Fruit fly (Drosophila melanogaster) whole organism, embryonic: ENCODE results near the gene CG46397.

ENCODE experiments used
- B-H2 ChIP-seq: fragments of 200-800 bp; sonication (Bioruptor generic); optimal IDR thresholded peaks from 2 replicates; lab custom pipeline; 2018; ENCODE audit warnings: missing biosample characterization, mild to moderate bottlenecking, missing genetic modification characterization
- CG10147 ChIP-seq: fragments of 200-800 bp; sonication (Bioruptor generic); optimal IDR thresholded peaks from 2 replicates; lab custom pipeline; 2019; ENCODE audit warnings: missing biosample characterization, mild to moderate bottlenecking, missing genetic modification characterization, moderate library complexity
- CG10462 ChIP-seq: fragments of 200-800 bp; sonication (Bioruptor generic); optimal IDR thresholded peaks from 2 replicates; lab custom pipeline; 2016; ENCODE audit warnings: missing biosample characterization, missing genetic modification characterization
- CG10654 ChIP-seq: fragments of 200-800 bp; sonication (Bioruptor generic); optimal IDR thresholded peaks from 2 replicates; lab custom pipeline; 2016; ENCODE audit warnings: missing biosample characterization, missing genetic modification characterization
- CG11247 ChIP-seq: fragments of 200-800 bp; sonication (Bioruptor generic); IDR thresholded peaks from 2 replicates; pipeline ENCODE4 v1.3.6; 2022; ENCODE audit warnings: missing biosample characterization, missing genetic modification characterization
- CG11504 ChIP-seq: fragments of 200-800 bp; sonication (Bioruptor generic); optimal IDR thresholded peaks from 3 replicates; lab custom pipeline; 2019; ENCODE audit warnings: missing biosample characterization, mild to moderate bottlenecking, missing genetic modification characterization, moderate library complexity
- CG11560 ChIP-seq: fragments of 200-800 bp; sonication (Bioruptor generic); IDR thresholded peaks from 3 replicates; pipeline ENCODE4 v1.3.6; 2022; ENCODE audit warnings: missing biosample characterization, missing genetic modification characterization
- CG11696 ChIP-seq: fragments of 200-800 bp; sonication (Bioruptor generic); IDR thresholded peaks from 2 replicates; pipeline ENCODE4 v1.3.6; 2022; ENCODE audit warnings: missing biosample characterization, missing genetic modification characterization
- CG12104 ChIP-seq: fragments of 200-800 bp; sonication (Bioruptor generic); optimal IDR thresholded peaks from 3 replicates; lab custom pipeline; 2016; ENCODE audit warnings: missing biosample characterization, missing genetic modification characterization
- CG13775 ChIP-seq: fragments of 200-800 bp; sonication (Bioruptor generic); optimal IDR thresholded peaks from 3 replicates; lab custom pipeline; 2017; ENCODE audit warnings: missing biosample characterization, mild to moderate bottlenecking, missing genetic modification characterization
- CG15269 ChIP-seq: fragments of 200-800 bp; sonication (Bioruptor generic); optimal IDR thresholded peaks from 2 replicates; lab custom pipeline; 2018; ENCODE audit warnings: missing biosample characterization, mild to moderate bottlenecking, missing genetic modification characterization, moderate library complexity
- CG17802 ChIP-seq: fragments of 200-800 bp; sonication (Bioruptor generic); optimal IDR thresholded peaks from 2 replicates; lab custom pipeline; 2018; ENCODE audit warnings: missing biosample characterization, mild to moderate bottlenecking, missing genetic modification characterization, moderate library complexity
- CG18262 ChIP-seq: fragments of 200-800 bp; optimal IDR thresholded peaks from 3 replicates; lab custom pipeline; 2019; ENCODE audit warnings: missing biosample characterization, mild to moderate bottlenecking, missing genetic modification characterization, moderate library complexity
- CG2116 ChIP-seq: fragments of 200-800 bp; sonication (Bioruptor generic); optimal IDR thresholded peaks from 3 replicates; lab custom pipeline; 2018; ENCODE audit warnings: missing biosample characterization, mild to moderate bottlenecking, missing genetic modification characterization
- CG2202 ChIP-seq: fragments of 200-800 bp; sonication (Bioruptor generic); optimal IDR thresholded peaks from 2 replicates; lab custom pipeline; 2018; ENCODE audit warnings: missing biosample characterization, mild to moderate bottlenecking, missing genetic modification characterization
- CG2678 ChIP-seq: fragments of 200-800 bp; sonication (Bioruptor generic); optimal IDR thresholded peaks from 3 replicates; lab custom pipeline; 2019; ENCODE audit warnings: missing biosample characterization, mild to moderate bottlenecking, missing genetic modification characterization, moderate library complexity
- CG30431 ChIP-seq: fragments of 200-800 bp; sonication (Bioruptor generic); optimal IDR thresholded peaks from 2 replicates; lab custom pipeline; 2017; ENCODE audit warnings: missing biosample characterization, missing genetic modification characterization
- CG34224 ChIP-seq: fragments of 200-800 bp; sonication (Bioruptor generic); IDR thresholded peaks from 3 replicates; pipeline ENCODE4 v1.3.6; 2022; ENCODE audit warnings: missing biosample characterization, missing genetic modification characterization; ENCODE audit not compliant: partially characterized antibody
- CG43689 ChIP-seq: fragments of 200-800 bp; sonication (Bioruptor generic); IDR thresholded peaks from 2 replicates; pipeline ENCODE4 v1.3.6; 2022; ENCODE audit warnings: missing biosample characterization, missing genetic modification characterization
- CG6689 ChIP-seq: fragments of 200-800 bp; sonication (Bioruptor generic); IDR thresholded peaks from 2 replicates; pipeline ENCODE4 v1.3.6; 2022; ENCODE audit warnings: missing biosample characterization, missing genetic modification characterization
- CG7745 ChIP-seq: fragments of 200-800 bp; sonication (Bioruptor generic); optimal IDR thresholded peaks from 2 replicates; lab custom pipeline; 2018; ENCODE audit warnings: missing biosample characterization, mild to moderate bottlenecking, missing genetic modification characterization, moderate library complexity
- CG7839 ChIP-seq: fragments of 200-800 bp; sonication (Bioruptor generic); optimal IDR thresholded peaks from 3 replicates; lab custom pipeline; 2018; ENCODE audit warnings: missing biosample characterization, mild to moderate bottlenecking, missing genetic modification characterization, moderate library complexity
- CG8765 ChIP-seq: fragments of 200-800 bp; sonication (Bioruptor generic); IDR thresholded peaks from 2 replicates; pipeline ENCODE4 v1.3.6; 2022; ENCODE audit warnings: missing biosample characterization, missing genetic modification characterization
- CG9609 ChIP-seq: fragments of 200-800 bp; sonication (Bioruptor generic); optimal IDR thresholded peaks from 3 replicates; lab custom pipeline; 2016; ENCODE audit warnings: missing biosample characterization, missing genetic modification characterization
- CHES-1-like ChIP-seq: fragments of 200-800 bp; sonication (Bioruptor generic); optimal IDR thresholded peaks from 2 replicates; lab custom pipeline; 2016; ENCODE audit warnings: missing biosample characterization, missing genetic modification characterization
- Deaf1 ChIP-seq: fragments of 200-800 bp; optimal IDR thresholded peaks from 3 replicates; lab custom pipeline; 2019; ENCODE audit warnings: missing biosample characterization, mild to moderate bottlenecking, missing genetic modification characterization, moderate library complexity
- Drgx ChIP-seq: fragments of 200-800 bp; sonication (Bioruptor generic); IDR thresholded peaks from 2 replicates; pipeline ENCODE4 v1.3.6; 2022; ENCODE audit warnings: missing biosample characterization, missing genetic modification characterization
- Fer1 ChIP-seq: fragments of 200-800 bp; sonication (Bioruptor generic); optimal IDR thresholded peaks from 2 replicates; lab custom pipeline; 2017; ENCODE audit warnings: missing biosample characterization, mild to moderate bottlenecking, missing genetic modification characterization
- Meics ChIP-seq: fragments of 200-800 bp; sonication (Bioruptor generic); optimal IDR thresholded peaks from 2 replicates; lab custom pipeline; 2017; ENCODE audit warnings: missing biosample characterization, mild to moderate bottlenecking, missing genetic modification characterization
- Mrtf ChIP-seq: fragments of 200-800 bp; sonication (Bioruptor generic); IDR thresholded peaks from 3 replicates; pipeline ENCODE4 v1.3.6; 2022; ENCODE audit warnings: missing biosample characterization, missing genetic modification characterization
- Nf-YB ChIP-seq: fragments of 200-800 bp; sonication (Bioruptor generic); optimal IDR thresholded peaks from 3 replicates; lab custom pipeline; 2019; ENCODE audit warnings: missing biosample characterization, mild to moderate bottlenecking, missing genetic modification characterization, moderate library complexity
- Side ChIP-seq: fragments of 200-800 bp; sonication (Bioruptor generic); optimal IDR thresholded peaks from 2 replicates; lab custom pipeline; 2016; ENCODE audit warnings: missing biosample characterization, missing genetic modification characterization
- Tbp ChIP-seq: fragments of >200 bp; optimal IDR thresholded peaks from 2 replicates; lab custom pipeline; 2018; ENCODE audit warnings: missing biosample characterization, missing genetic modification characterization
- Trl ChIP-seq, 3 experiments: fragments of >200 bp in 2 of 3; fragments of 200-800 bp in 1 of 3; sonication (Bioruptor generic) in 1 of 3; optimal IDR thresholded peaks; 2 replicates in 1 of 3; 3 replicates in 2 of 3; lab custom pipeline; 2016 to 2017; ENCODE audit warnings: missing biosample characterization in 1 of 3, missing genetic modification characterization in 1 of 3
- Xbp1 ChIP-seq: fragments of 200-800 bp; sonication (Bioruptor generic); optimal IDR thresholded peaks from 3 replicates; lab custom pipeline; 2016; ENCODE audit warnings: missing biosample characterization, mild to moderate bottlenecking, missing genetic modification characterization
- bcd ChIP-seq: fragments of 200-800 bp; sonication (Bioruptor generic); optimal IDR thresholded peaks from 2 replicates; lab custom pipeline; 2017; ENCODE audit warnings: missing biosample characterization, mild to moderate bottlenecking, missing genetic modification characterization
- bowl ChIP-seq: fragments of 200-800 bp; sonication (Bioruptor generic); IDR thresholded peaks from 2 replicates; pipeline ENCODE4 v1.3.6; 2022; ENCODE audit warnings: missing biosample characterization, missing genetic modification characterization
- chif ChIP-seq, 2 experiments: fragments of 200-800 bp; sonication (Bioruptor generic); optimal IDR thresholded peaks; 3 replicates each; lab custom pipeline; 2016; ENCODE audit warnings: missing biosample characterization in 2 of 2, missing genetic modification characterization in 2 of 2
- crp ChIP-seq, 2 experiments: fragments of 200-800 bp; sonication (Bioruptor generic); optimal IDR thresholded peaks; 2 replicates in 1 of 2; 3 replicates in 1 of 2; lab custom pipeline; 2017; ENCODE audit warnings: missing biosample characterization in 2 of 2, missing genetic modification characterization in 2 of 2, mild to moderate bottlenecking in 1 of 2, moderate library complexity in 1 of 2
- dpn ChIP-seq, 2 experiments: fragments of 200-800 bp; sonication (Bioruptor generic); optimal IDR thresholded peaks; 3 replicates each; lab custom pipeline; 2016; ENCODE audit warnings: missing biosample characterization in 2 of 2, missing genetic modification characterization in 2 of 2
- en ChIP-seq: fragments of 200-800 bp; sonication (Bioruptor generic); optimal IDR thresholded peaks from 2 replicates; lab custom pipeline; 2016; ENCODE audit warnings: missing biosample characterization, missing genetic modification characterization
- fd3F ChIP-seq: fragments of 200-800 bp; sonication (Bioruptor generic); optimal IDR thresholded peaks from 2 replicates; lab custom pipeline; 2018; ENCODE audit warnings: missing biosample characterization, mild to moderate bottlenecking, missing genetic modification characterization, moderate library complexity
- inv ChIP-seq: fragments of 200-800 bp; sonication (Bioruptor generic); IDR thresholded peaks from 2 replicates; pipeline ENCODE4 v1.3.6; 2022; ENCODE audit warnings: missing biosample characterization, missing genetic modification characterization; ENCODE audit not compliant: partially characterized antibody
- luna ChIP-seq: fragments of 200-800 bp; sonication (Bioruptor generic); optimal IDR thresholded peaks from 2 replicates; lab custom pipeline; 2016; ENCODE audit warnings: missing biosample characterization, missing genetic modification characterization
- mirr ChIP-seq: fragments of 200-800 bp; sonication (Bioruptor generic); optimal IDR thresholded peaks from 3 replicates; lab custom pipeline; 2018; ENCODE audit warnings: missing biosample characterization, mild to moderate bottlenecking, missing genetic modification characterization
- pum ChIP-seq: fragments of 200-800 bp; sonication (Bioruptor generic); optimal IDR thresholded peaks from 2 replicates; lab custom pipeline; 2016; ENCODE audit warnings: missing biosample characterization, missing genetic modification characterization
- sens ChIP-seq: fragments of 200-800 bp; sonication (Bioruptor generic); peaks from one replicate; lab custom pipeline; 2016; ENCODE audit warnings: missing biosample characterization, missing genetic modification characterization
- sisA ChIP-seq: fragments of 200-800 bp; sonication (Bioruptor generic); IDR thresholded peaks from 2 replicates; pipeline ENCODE4 v1.3.6; 2022; ENCODE audit warnings: missing biosample characterization, missing genetic modification characterization
- sr ChIP-seq: fragments of 200-800 bp; sonication (Bioruptor generic); IDR thresholded peaks from 3 replicates; pipeline ENCODE4 v1.3.6; 2022; ENCODE audit warnings: missing biosample characterization, missing genetic modification characterization
- ssp ChIP-seq: fragments of 200-800 bp; sonication (Bioruptor generic); IDR thresholded peaks from 2 replicates; pipeline ENCODE4 v1.3.6; 2022; ENCODE audit warnings: missing biosample characterization, missing genetic modification characterization

CG46397 gene

dm6 chr2L:8997285-8997684 lies 50.2 kb downstream of the CG46397 start, which contains the start of the genes alien and CG18661 (continued):
- peak; percentile 76 for TF ChIP-seq CG6689
- TF ChIP-seq dpn (GFP tag; optimal IDR thresholded peaks at IDR 0.05; lab: Kevin White, UChicago): peak; percentile 93 to 96
- peak; percentile 83 to 95 for TF ChIP-seq crp (GFP tag; optimal IDR thresholded peaks at IDR 0.05; lab: Kevin White, UChicago)
- no peak for TF ChIP-seq CG2202 (tag; lab: Kevin White, UChicago)
- peak; percentile 86 for TF ChIP-seq CG11247 (GFP tag; lab: Robert Waterston, UW)
- TF ChIP-seq en (GFP tag; lab: Kevin White, UChicago): peak; percentile 47
- TF ChIP-seq Trl (optimal IDR thresholded peaks at IDR 0.05; lab: Kevin White, UChicago): no peak
- peak; percentile 98 for TF ChIP-seq Trl (GFP tag; optimal IDR thresholded peaks at IDR 0.05; lab: Kevin White, UChicago)
- TF ChIP-seq CG2116: peak; percentile 69
- TF ChIP-seq Drgx (GFP tag; lab: Robert Waterston, UW): peak; percentile 75
- peak; percentile 98 for TF ChIP-seq sens
- peak; percentile 55; the same call in 1 of the 2 replicates for TF ChIP-seq CG43689 (GFP tag; lab: Robert Waterston, UW)
- peak; percentile 98 for TF ChIP-seq Xbp1
- TF ChIP-seq Meics (GFP tag; lab: Kevin White, UChicago): peak; percentile 47
- TF ChIP-seq Mrtf: peak; percentile 81
- peak; percentile 90 for TF ChIP-seq CG11504 (tag; lab: Kevin White, UChicago)
- TF ChIP-seq chif (GFP tag; optimal IDR thresholded peaks at IDR 0.05; lab: Kevin White, UChicago): peak; percentile 64 to 82
- peak; percentile 81 for TF ChIP-seq ssp (GFP tag; lab: Robert Waterston, UW)
- TF ChIP-seq Side (GFP tag; lab: Kevin White, UChicago): peak; percentile 89
- peak; percentile 95 for TF ChIP-seq pum (GFP tag; lab: Kevin White, UChicago)
- TF ChIP-seq inv (GFP tag; lab: Robert Waterston, UW): peak; percentile 43; the same call in 1 of the 2 replicates
- peak; percentile 61 for TF ChIP-seq CG2678 (tag; lab: Kevin White, UChicago)
- peak; percentile 48 for TF ChIP-seq CG30431 (GFP tag; lab: Kevin White, UChicago)
- TF ChIP-seq CG7745 (tag; lab: Kevin White, UChicago): no peak
- peak; percentile 87 for TF ChIP-seq CG7839 (tag; lab: Kevin White, UChicago)
- peak; percentile 9 for TF ChIP-seq CG17802
- peak; percentile 50; the same call in 1 of the 2 replicates for TF ChIP-seq CG11696 (GFP tag; lab: Robert Waterston, UW)
- peak; percentile 71 for TF ChIP-seq CG13775 (GFP tag; lab: Kevin White, UChicago)
- peak; percentile 14 for TF ChIP-seq Deaf1 (tag; lab: Kevin White, UChicago)
- TF ChIP-seq CG12104 (GFP tag; lab: Kevin White, UChicago): peak; percentile 43
- peak; percentile 12 for TF ChIP-seq Nf-YB (GFP tag; lab: Kevin White, UChicago)
- peak; percentile 67; the same call in 2 of the 3 replicates for TF ChIP-seq CG11560 (tag; lab: Robert Waterston, UW)
- peak; percentile 44 for TF ChIP-seq fd3F
- TF ChIP-seq CG8765 (GFP tag; lab: Robert Waterston, UW): peak; percentile 88
- peak; percentile 99 for TF ChIP-seq sisA (GFP tag; lab: Robert Waterston, UW)
- TF ChIP-seq CG10462 (GFP tag; lab: Kevin White, UChicago): peak; percentile 72
- peak; percentile 81 for TF ChIP-seq CG10654 (GFP tag; lab: Kevin White, UChicago)
- no peak for TF ChIP-seq CG34224 (GFP tag; lab: Robert Waterston, UW)
- peak; percentile 50 for TF ChIP-seq CG15269 (tag; lab: Kevin White, UChicago)
- TF ChIP-seq B-H2: peak; percentile 48
- TF ChIP-seq bowl (GFP tag; lab: Robert Waterston, UW): peak; percentile 92
- TF ChIP-seq sr (GFP tag; lab: Robert Waterston, UW): peak; percentile 73; the same call in 1 of the 3 replicates
- TF ChIP-seq CG9609 (GFP tag; lab: Kevin White, UChicago): peak; percentile 77
- TF ChIP-seq Fer1 (GFP tag; lab: Kevin White, UChicago): peak; percentile 54
- TF ChIP-seq CHES-1-like (GFP tag; lab: Kevin White, UChicago): peak; percentile 85
- peak; percentile 58 for TF ChIP-seq CG10147 (GFP tag; lab: Kevin White, UChicago)
- TF ChIP-seq mirr (GFP tag; lab: Kevin White, UChicago): peak; percentile 23
- TF ChIP-seq luna (GFP tag; lab: Kevin White, UChicago): peak; percentile 94
- no peak for TF ChIP-seq CG18262
- TF ChIP-seq Tbp (GFP tag; lab: Kevin White, UChicago): no peak
- TF ChIP-seq bcd (GFP tag; lab: Kevin White, UChicago): peak; percentile 75
